Worm (Caenorhabditis elegans): Measurements from ENCODE around the gene cysl-4.

- TF ChIP-seq ama-1 (optimal IDR thresholded peaks at IDR 0.05) = no peak
- no peak for TF ChIP-seq ztf-11 (tag; optimal IDR thresholded peaks at IDR 0.05)
- TF ChIP-seq eor-1 (tag; optimal IDR thresholded peaks at IDR 0.05) = no peak
These were observed 45.4 kb downstream of the cysl-4 start, which contains the start of gene comt-4 for ce11 chrV:2050136-2050535.

Measured in whole organism, L3 larva.